Fruit fly (Drosophila melanogaster) whole organism, embryonic: ENCODE data around the gene CG42671.

ENCODE experiments used
- CG10959 ChIP-seq: fragments of 200-800 bp; sonication (Bioruptor generic); IDR thresholded peaks from 2 replicates; pipeline ENCODE4 v1.3.6; 2022; ENCODE audit warnings: missing biosample characterization, missing genetic modification characterization
- CG15479 ChIP-seq: fragments of 200-800 bp; sonication (Bioruptor generic); optimal IDR thresholded peaks from 3 replicates; lab custom pipeline; 2019; ENCODE audit warnings: missing biosample characterization, mild to moderate bottlenecking, missing genetic modification characterization, moderate library complexity
- CG16813 ChIP-seq: fragments of 200-800 bp; sonication (Bioruptor generic); IDR thresholded peaks from 3 replicates; pipeline ENCODE4 v1.3.6; 2022; ENCODE audit warnings: missing biosample characterization, missing genetic modification characterization; ENCODE audit not compliant: partially characterized antibody
- CG18262 ChIP-seq: fragments of 200-800 bp; optimal IDR thresholded peaks from 3 replicates; lab custom pipeline; 2019; ENCODE audit warnings: missing biosample characterization, mild to moderate bottlenecking, missing genetic modification characterization, moderate library complexity
- CG1832 ChIP-seq: fragments of 200-800 bp; sonication (Bioruptor generic); optimal IDR thresholded peaks from 2 replicates; lab custom pipeline; 2017; ENCODE audit warnings: missing biosample characterization, mild to moderate bottlenecking, missing genetic modification characterization, inconsistent platforms
- CG7271 ChIP-seq: fragments of 200-800 bp; sonication (Bioruptor generic); optimal IDR thresholded peaks from 2 replicates; lab custom pipeline; 2018; ENCODE audit warnings: missing biosample characterization, mild to moderate bottlenecking, missing genetic modification characterization, moderate library complexity
- CG7963 ChIP-seq: fragments of 200-800 bp; sonication (Bioruptor generic); IDR thresholded peaks from 3 replicates; pipeline ENCODE4 v1.3.6; 2022; ENCODE audit warnings: missing biosample characterization, missing genetic modification characterization; ENCODE audit not compliant: partially characterized antibody
- D ChIP-seq, 2 experiments: fragments of 200-800 bp in 1 of 2; fragments of >200 bp in 1 of 2; sonication (Bioruptor generic) in 1 of 2; optimal IDR thresholded peaks; 2 replicates in 1 of 2; 3 replicates in 1 of 2; lab custom pipeline; 2017; ENCODE audit warnings: mild to moderate bottlenecking in 1 of 2, missing biosample characterization in 1 of 2, missing genetic modification characterization in 1 of 2, missing genetic modification reagents in 1 of 2
- Med ChIP-seq: fragments of 200-800 bp; sonication (Bioruptor generic); peaks from one replicate; lab custom pipeline; 2016; ENCODE audit warnings: missing biosample characterization, missing genetic modification characterization, mild to moderate bottlenecking, inconsistent platforms, moderate library complexity
- NFAT ChIP-seq: fragments of 200-800 bp; sonication (Bioruptor generic); IDR thresholded peaks from 2 replicates; pipeline ENCODE4 v1.3.6; 2022; ENCODE audit warnings: missing biosample characterization, missing genetic modification characterization
- Nf-YA ChIP-seq: fragments of 200-800 bp; sonication (Bioruptor generic); IDR thresholded peaks from 2 replicates; pipeline ENCODE4 v1.3.6; 2022; ENCODE audit warnings: missing biosample characterization, missing genetic modification characterization
- Six4 ChIP-seq: fragments of 200-800 bp; sonication (Bioruptor generic); optimal IDR thresholded peaks from 2 replicates; lab custom pipeline; 2016; ENCODE audit warnings: missing biosample characterization, missing genetic modification characterization
- Stat92E ChIP-seq, 3 experiments: fragments of >200 bp in 2 of 3; fragments of 200-800 bp in 1 of 3; sonication (Bioruptor generic) in 1 of 3; optimal IDR thresholded peaks; 2 replicates each; lab custom pipeline; 2017 to 2019; ENCODE audit warnings: missing biosample characterization in 3 of 3, missing genetic modification characterization in 3 of 3, mild to moderate bottlenecking in 1 of 3, moderate library complexity in 1 of 3
- cad ChIP-seq: fragments of >200 bp; optimal IDR thresholded peaks from 2 replicates; lab custom pipeline; 2017; ENCODE audit warnings: missing biosample characterization, missing genetic modification characterization
- dmrt11E ChIP-seq: fragments of 200-800 bp; sonication (Bioruptor generic); optimal IDR thresholded peaks from 3 replicates; lab custom pipeline; 2018; ENCODE audit warnings: missing biosample characterization, mild to moderate bottlenecking, missing genetic modification characterization, moderate library complexity
- esg ChIP-seq: fragments of 200-800 bp; sonication (Bioruptor generic); conservative IDR thresholded peaks from 2 replicates; pipeline ENCODE4 v1.3.6; 2022; ENCODE audit warnings: missing biosample characterization, missing genetic modification characterization
- exex ChIP-seq: fragments of 200-800 bp; sonication (Bioruptor generic); optimal IDR thresholded peaks from 4 replicates; lab custom pipeline; 2018; ENCODE audit warnings: missing biosample characterization, mild to moderate bottlenecking, missing genetic modification characterization, moderate library complexity
- gem ChIP-seq: fragments of 200-800 bp; sonication (Bioruptor generic); optimal IDR thresholded peaks from 2 replicates; lab custom pipeline; 2019; ENCODE audit warnings: missing biosample characterization, mild to moderate bottlenecking, missing genetic modification characterization, moderate library complexity
- grn ChIP-seq: fragments of 200-800 bp; sonication (Bioruptor generic); optimal IDR thresholded peaks from 3 replicates; lab custom pipeline; 2017; ENCODE audit warnings: missing biosample characterization, missing genetic modification characterization
- ham ChIP-seq: fragments of 200-800 bp; sonication (Bioruptor generic); IDR thresholded peaks from 2 replicates; pipeline ENCODE4 v1.3.6; 2022; ENCODE audit warnings: missing biosample characterization, missing genetic modification characterization
- hth ChIP-seq: fragments of >200 bp; optimal IDR thresholded peaks from 2 replicates; lab custom pipeline; 2017; ENCODE audit warnings: inconsistent platforms
- lab ChIP-seq: fragments of 200-800 bp; sonication (Bioruptor generic); optimal IDR thresholded peaks from 3 replicates; lab custom pipeline; 2017; ENCODE audit warnings: missing biosample characterization, missing genetic modification characterization, mild to moderate bottlenecking, moderate library complexity, missing genetic modification reagents
- lola ChIP-seq, 3 experiments: fragments of >200 bp in 2 of 3; fragments of 200-800 bp in 1 of 3; sonication (Bioruptor generic) in 1 of 3; optimal IDR thresholded peaks; 2 replicates each; lab custom pipeline; 2017 to 2019; ENCODE audit warnings: missing biosample characterization in 3 of 3, missing genetic modification characterization in 3 of 3, mild to moderate bottlenecking in 1 of 3, moderate library complexity in 1 of 3
- mirr ChIP-seq: fragments of 200-800 bp; sonication (Bioruptor generic); optimal IDR thresholded peaks from 3 replicates; lab custom pipeline; 2018; ENCODE audit warnings: missing biosample characterization, mild to moderate bottlenecking, missing genetic modification characterization
- mld ChIP-seq: fragments of 200-800 bp; sonication (Bioruptor generic); IDR thresholded peaks from 3 replicates; pipeline ENCODE4 v1.3.6; 2022; ENCODE audit warnings: missing biosample characterization, missing genetic modification characterization; ENCODE audit not compliant: partially characterized antibody
- nmo ChIP-seq: fragments of 200-800 bp; sonication (Bioruptor generic); optimal IDR thresholded peaks from 2 replicates; lab custom pipeline; 2018; ENCODE audit warnings: missing biosample characterization, mild to moderate bottlenecking, missing genetic modification characterization, moderate library complexity
- prd ChIP-seq, 3 experiments: fragments of >200 bp in 2 of 3; fragments of 200-800 bp in 1 of 3; sonication (Bioruptor generic) in 1 of 3; optimal IDR thresholded peaks in 2 of 3; IDR thresholded peaks in 1 of 3; 2 replicates in 2 of 3; 3 replicates in 1 of 3; pipeline versions ENCODE4 v1.3.6 to Lab custom; 2017 to 2022; ENCODE audit warnings: missing biosample characterization in 1 of 3, missing genetic modification characterization in 1 of 3
- sd ChIP-seq: fragments of 200-800 bp; sonication (Bioruptor generic); optimal IDR thresholded peaks from 3 replicates; lab custom pipeline; 2018; ENCODE audit warnings: missing biosample characterization, mild to moderate bottlenecking, missing genetic modification characterization, moderate library complexity
- sug ChIP-seq: fragments of 200-800 bp; optimal IDR thresholded peaks from 2 replicates; lab custom pipeline; 2019; ENCODE audit warnings: missing biosample characterization, mild to moderate bottlenecking, missing genetic modification characterization, moderate library complexity
- tll ChIP-seq, 2 experiments: fragments of 200-800 bp in 1 of 2; fragments of >200 bp in 1 of 2; sonication (Bioruptor generic) in 1 of 2; optimal IDR thresholded peaks; 2 replicates each; lab custom pipeline; 2017 to 2019; ENCODE audit warnings: missing biosample characterization in 2 of 2, missing genetic modification characterization in 2 of 2, mild to moderate bottlenecking in 1 of 2, moderate library complexity in 1 of 2
- twi ChIP-seq: fragments of 200-800 bp; optimal IDR thresholded peaks from 2 replicates; lab custom pipeline; 2019; ENCODE audit warnings: missing biosample characterization, mild to moderate bottlenecking, missing genetic modification characterization, moderate library complexity
- vfl ChIP-seq: fragments of 200-800 bp; sonication (Bioruptor generic); optimal IDR thresholded peaks from 2 replicates; lab custom pipeline; 2016; ENCODE audit warnings: missing biosample characterization, missing genetic modification characterization
- zen ChIP-seq: fragments of 200-800 bp; sonication (Bioruptor generic); optimal IDR thresholded peaks from 3 replicates; lab custom pipeline; 2018; ENCODE audit warnings: missing biosample characterization, mild to moderate bottlenecking, missing genetic modification characterization, moderate library complexity
- zf30C ChIP-seq: fragments of 200-800 bp; sonication (Bioruptor generic); optimal IDR thresholded peaks from 3 replicates; lab custom pipeline; 2018; ENCODE audit warnings: missing biosample characterization, mild to moderate bottlenecking, missing genetic modification characterization

Gene CG42671

DNA sequence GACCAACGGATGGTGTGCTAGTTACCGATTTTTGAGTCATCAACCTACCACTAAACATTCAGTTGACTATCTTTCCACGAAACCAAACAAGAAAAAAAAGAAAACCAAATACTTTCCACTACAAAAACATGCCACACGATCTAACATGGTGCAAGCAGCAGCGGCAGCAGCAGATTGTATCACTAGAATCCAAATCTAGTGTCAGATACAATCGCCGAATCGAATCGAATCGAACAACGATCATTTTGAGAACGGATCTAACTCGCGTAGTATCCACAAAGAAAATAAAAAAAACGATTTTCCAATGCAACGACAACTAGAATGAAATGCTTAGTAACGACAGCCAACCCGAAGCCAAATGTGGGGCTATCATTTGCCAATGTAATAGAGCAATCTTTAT lies 13.4 kb downstream of the CG42671 start:
- TF ChIP-seq lab (GFP tag; lab: Kevin White, UChicago) (no peak), Stat92E (GFP tag; optimal IDR thresholded peaks at IDR 0.05; lab: Kevin White, UChicago) (peak in 1 of 3 experiments; percentile 14), grn (GFP tag; lab: Kevin White, UChicago) (peak; percentile 94)

DNA sequence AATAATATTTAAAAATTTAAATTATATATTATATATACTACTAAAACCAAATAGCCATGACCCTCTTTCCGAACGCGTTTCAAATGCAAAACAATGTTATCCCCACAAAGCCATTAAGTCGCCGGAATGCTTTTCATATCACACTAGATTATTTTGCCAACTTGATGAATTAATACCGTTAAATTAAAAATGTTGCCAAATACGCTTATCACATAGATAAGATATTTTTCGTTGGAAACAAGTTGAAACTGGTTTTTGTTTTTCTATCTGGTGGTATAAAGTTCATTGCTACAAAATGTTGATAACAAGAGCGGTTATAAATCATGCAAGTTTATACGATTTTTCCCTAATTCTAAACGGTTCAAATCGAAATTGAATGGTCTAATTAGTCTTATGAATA lies 19.2 kb downstream of the CG42671 start:
- TF ChIP-seq exex = peak; percentile 93
- no peak for TF ChIP-seq Nf-YA (GFP tag; lab: Robert Waterston, UW)
- peak; percentile 12 for TF ChIP-seq lab (GFP tag; lab: Kevin White, UChicago)
- TF ChIP-seq mirr (GFP tag; lab: Kevin White, UChicago) = peak; percentile 80
- TF ChIP-seq sug (tag; lab: Kevin White, UChicago) = peak; percentile 20
- TF ChIP-seq prd (optimal IDR thresholded peaks at IDR 0.05; lab: Kevin White, UChicago) = no peak
- no peak for TF ChIP-seq prd (GFP tag; IDR thresholded peaks at IDR 0.05; lab: Robert Waterston, UW)
- no peak for TF ChIP-seq Six4 (GFP tag; lab: Kevin White, UChicago)
- TF ChIP-seq gem (tag; lab: Kevin White, UChicago) = peak; percentile 67
- no peak for TF ChIP-seq CG10959 (GFP tag; lab: Robert Waterston, UW)
- TF ChIP-seq sd (tag; lab: Kevin White, UChicago) = peak; percentile 1

DNA sequence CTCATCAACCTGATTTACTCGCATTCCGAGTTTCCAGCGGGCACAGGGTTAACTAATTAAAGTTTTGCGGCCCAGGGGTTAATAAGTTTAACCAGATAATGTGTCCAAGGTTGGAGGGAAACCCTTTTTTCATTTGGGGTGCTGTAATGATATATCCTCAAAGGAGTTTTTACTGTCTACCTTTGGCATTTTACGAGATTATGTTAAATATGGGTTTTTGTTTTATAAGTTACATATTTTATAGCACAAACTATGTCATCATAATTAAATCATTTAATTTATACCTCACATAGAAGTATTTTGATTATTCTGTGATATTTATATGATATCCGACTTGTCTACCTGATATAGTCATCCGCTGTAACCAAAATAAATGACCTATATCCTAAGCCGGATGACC lies 21.8 kb downstream of the CG42671 start, which contains the start of gene Ir68a:
TSS of gene Ir68a (minus strand) at position 101 of the 400 bp plus-strand sequence.
- no peak for TF ChIP-seq CG16813
- 0 out of 3 replicates have a peak, but pooled peaks have one; percentile 6 for TF ChIP-seq mld
- TF ChIP-seq, all 482 proteins: peak for 1

DNA sequence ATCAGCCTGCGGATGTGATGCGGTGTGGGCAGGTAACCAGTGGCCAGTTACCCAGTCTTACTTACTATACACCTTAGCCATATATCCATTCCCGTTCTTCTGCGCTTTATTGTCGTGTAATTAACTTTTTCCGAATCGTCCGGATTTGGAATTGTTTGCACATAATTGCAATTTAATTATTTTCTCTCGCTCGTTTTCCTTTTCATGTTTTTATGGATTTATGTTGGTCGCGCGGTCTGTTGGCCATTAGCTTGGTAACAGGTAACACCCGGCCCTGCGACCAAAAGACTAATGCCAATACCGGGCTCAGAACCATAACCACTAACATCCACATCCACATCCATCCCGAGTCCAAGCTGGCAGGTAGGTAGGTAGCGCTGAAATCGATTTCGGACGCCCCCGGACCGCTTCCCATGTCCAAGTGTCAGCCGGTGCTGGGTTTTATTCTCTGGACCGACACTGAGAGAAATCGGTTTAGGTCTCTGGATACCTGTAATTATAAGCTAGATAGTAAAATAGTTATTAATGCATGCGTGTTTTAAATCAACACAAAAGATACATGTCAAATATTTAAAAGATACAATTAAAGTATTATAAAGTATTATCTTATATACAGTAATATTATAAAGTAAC lies 22.9 kb downstream of the CG42671 start:
- TF ChIP-seq vfl (GFP tag; lab: Kevin White, UChicago) (peak; percentile 9), CG18262 (tag; lab: Kevin White, UChicago) (peak; percentile 35), CG15479 (GFP tag; lab: Kevin White, UChicago) (peak; percentile 53), twi (peak; percentile 11), NFAT (no peak), dmrt11E (tag; lab: Kevin White, UChicago) (peak; percentile 26), ham (GFP tag; lab: Robert Waterston, UW) (no peak), D (optimal IDR thresholded peaks at IDR 0.05; lab: Kevin White, UChicago) (peak; percentile 9), D (GFP tag; optimal IDR thresholded peaks at IDR 0.05; lab: Kevin White, UChicago) (no peak), gem (tag; lab: Kevin White, UChicago) (peak; percentile 3), hth (lab: Kevin White, UChicago) (no peak), zf30C (GFP tag; lab: Kevin White, UChicago) (peak; percentile 73), Med (peak; percentile 55), CG1832 (GFP tag; lab: Kevin White, UChicago) (no peak), CG7271 (tag; lab: Kevin White, UChicago) (peak; percentile 86), nmo (peak; percentile 13), lola (GFP tag; optimal IDR thresholded peaks at IDR 0.05; lab: Kevin White, UChicago) (peak in 1 of 3 experiments; percentile 16), tll (GFP tag; optimal IDR thresholded peaks at IDR 0.05; lab: Kevin White, UChicago) (peak in 1 of 2 experiments; percentile 99), zen (tag; lab: Kevin White, UChicago) (peak; percentile 100), CG7963 (GFP tag; lab: Robert Waterston, UW) (0 out of 3 replicates have a peak, but pooled peaks have one; percentile 26), esg (GFP tag; lab: Robert Waterston, UW) (no peak), cad (peak; percentile 90)
